Fruit fly (Drosophila melanogaster) whole organism, embryonic: ENCODE results near the gene CG15431.

ENCODE experiments used
- Atf-2 ChIP-seq: fragments of 200-800 bp; sonication (Bioruptor generic); optimal IDR thresholded peaks from 2 replicates; lab custom pipeline; 2016; ENCODE audit warnings: missing biosample characterization, missing genetic modification characterization
- CG10209 ChIP-seq: fragments of 200-800 bp; sonication (Bioruptor generic); optimal IDR thresholded peaks from 3 replicates; lab custom pipeline; 2017; ENCODE audit warnings: missing biosample characterization, mild to moderate bottlenecking, missing genetic modification characterization, missing genetic modification reagents
- CG12071 ChIP-seq: fragments of 200-800 bp; sonication (Bioruptor generic); optimal IDR thresholded peaks from 3 replicates; lab custom pipeline; 2018; ENCODE audit warnings: missing biosample characterization, mild to moderate bottlenecking, missing genetic modification characterization
- CG14710 ChIP-seq: fragments of 200-800 bp; sonication (Bioruptor generic); optimal IDR thresholded peaks from 3 replicates; lab custom pipeline; 2019; ENCODE audit warnings: missing biosample characterization, mild to moderate bottlenecking, missing genetic modification characterization, moderate library complexity
- CG1647 ChIP-seq: fragments of 200-800 bp; sonication (Bioruptor generic); optimal IDR thresholded peaks from 3 replicates; lab custom pipeline; 2016; ENCODE audit warnings: missing biosample characterization, missing genetic modification characterization
- CG18476 ChIP-seq: fragments of 200-800 bp; sonication (Bioruptor generic); optimal IDR thresholded peaks from 2 replicates; lab custom pipeline; 2016; ENCODE audit warnings: missing biosample characterization, mild to moderate bottlenecking, missing genetic modification characterization
- CG2116 ChIP-seq: fragments of 200-800 bp; sonication (Bioruptor generic); optimal IDR thresholded peaks from 3 replicates; lab custom pipeline; 2018; ENCODE audit warnings: missing biosample characterization, mild to moderate bottlenecking, missing genetic modification characterization
- CG2875 ChIP-seq: fragments of 200-800 bp; sonication (Bioruptor generic); optimal IDR thresholded peaks from 2 replicates; lab custom pipeline; 2017; ENCODE audit warnings: missing biosample characterization, mild to moderate bottlenecking, missing genetic modification characterization, missing genetic modification reagents
- CG30431 ChIP-seq: fragments of 200-800 bp; sonication (Bioruptor generic); optimal IDR thresholded peaks from 2 replicates; lab custom pipeline; 2017; ENCODE audit warnings: missing biosample characterization, missing genetic modification characterization
- CG31441 ChIP-seq: fragments of 200-800 bp; sonication (Bioruptor generic); IDR thresholded peaks from 2 replicates; pipeline ENCODE4 v1.3.6; 2022; ENCODE audit warnings: missing biosample characterization, missing genetic modification characterization
- CG3163 ChIP-seq: fragments of 200-800 bp; sonication (Bioruptor generic); optimal IDR thresholded peaks from 3 replicates; lab custom pipeline; 2016; ENCODE audit warnings: missing biosample characterization, missing genetic modification characterization
- CG4360 ChIP-seq: fragments of 200-800 bp; sonication (Bioruptor generic); IDR thresholded peaks from 2 replicates; pipeline ENCODE4 v1.3.6; 2022; ENCODE audit warnings: missing biosample characterization, missing genetic modification characterization
- CG8478 ChIP-seq: fragments of >200 bp; optimal IDR thresholded peaks from 2 replicates; lab custom pipeline; 2018
- CG9797 ChIP-seq: fragments of 200-800 bp; sonication (Bioruptor generic); optimal IDR thresholded peaks from 3 replicates; lab custom pipeline; 2018; ENCODE audit warnings: missing biosample characterization, mild to moderate bottlenecking, missing genetic modification characterization
- D ChIP-seq, 2 experiments: fragments of 200-800 bp in 1 of 2; fragments of >200 bp in 1 of 2; sonication (Bioruptor generic) in 1 of 2; optimal IDR thresholded peaks; 2 replicates in 1 of 2; 3 replicates in 1 of 2; lab custom pipeline; 2017; ENCODE audit warnings: mild to moderate bottlenecking in 1 of 2, missing biosample characterization in 1 of 2, missing genetic modification characterization in 1 of 2, missing genetic modification reagents in 1 of 2
- D19B ChIP-seq: fragments of 200-800 bp; sonication (Bioruptor generic); optimal IDR thresholded peaks from 2 replicates; lab custom pipeline; 2017; ENCODE audit warnings: missing biosample characterization, mild to moderate bottlenecking, missing genetic modification characterization
- Dbx ChIP-seq: fragments of 200-800 bp; sonication (Bioruptor generic); IDR thresholded peaks from 3 replicates; pipeline ENCODE4 v1.3.6; 2022; ENCODE audit warnings: missing biosample characterization, missing genetic modification characterization
- Doc3 ChIP-seq: fragments of 200-800 bp; sonication (Bioruptor generic); IDR thresholded peaks from 3 replicates; pipeline ENCODE4 v1.3.6; 2022; ENCODE audit warnings: missing biosample characterization, missing genetic modification characterization; ENCODE audit not compliant: partially characterized antibody
- Ets65A ChIP-seq: fragments of 200-800 bp; sonication (Bioruptor generic); peaks from one replicate; lab custom pipeline; 2016; ENCODE audit warnings: missing biosample characterization, missing genetic modification characterization
- Fer1 ChIP-seq: fragments of 200-800 bp; sonication (Bioruptor generic); optimal IDR thresholded peaks from 2 replicates; lab custom pipeline; 2017; ENCODE audit warnings: missing biosample characterization, mild to moderate bottlenecking, missing genetic modification characterization
- HLH4C ChIP-seq: fragments of 200-800 bp; sonication (Bioruptor generic); IDR thresholded peaks from 3 replicates; pipeline ENCODE4 v1.3.6; 2022; ENCODE audit warnings: missing biosample characterization, missing genetic modification characterization; ENCODE audit not compliant: partially characterized antibody
- Hr78 ChIP-seq, 2 experiments: fragments of 200-800 bp in 1 of 2; fragments of >200 bp in 1 of 2; sonication (Bioruptor generic) in 1 of 2; optimal IDR thresholded peaks; 2 replicates each; lab custom pipeline; 2017 to 2019; ENCODE audit warnings: missing biosample characterization in 2 of 2, missing genetic modification characterization in 2 of 2, mild to moderate bottlenecking in 1 of 2, moderate library complexity in 1 of 2
- Kr ChIP-seq: fragments of 200-800 bp; sonication (Bioruptor generic); optimal IDR thresholded peaks from 2 replicates; lab custom pipeline; 2017; ENCODE audit warnings: missing biosample characterization, mild to moderate bottlenecking, missing genetic modification characterization
- Mad ChIP-seq: fragments of 200-800 bp; sonication (Bioruptor generic); optimal IDR thresholded peaks from 2 replicates; lab custom pipeline; 2016; ENCODE audit warnings: missing biosample characterization, missing genetic modification characterization
- Myb ChIP-seq: fragments of 200-800 bp; sonication (Bioruptor generic); optimal IDR thresholded peaks from 2 replicates; lab custom pipeline; 2016; ENCODE audit warnings: missing biosample characterization, missing genetic modification characterization
- NK7.1 ChIP-seq: fragments of 200-800 bp; sonication (Bioruptor generic); optimal IDR thresholded peaks from 3 replicates; lab custom pipeline; 2016; ENCODE audit warnings: missing biosample characterization, missing genetic modification characterization
- ato ChIP-seq: fragments of 200-800 bp; sonication (Bioruptor generic); IDR thresholded peaks from 2 replicates; pipeline ENCODE4 v1.3.6; 2022; ENCODE audit warnings: missing biosample characterization, missing genetic modification characterization; ENCODE audit not compliant: partially characterized antibody
- cas ChIP-seq: fragments of 200-800 bp; sonication (Bioruptor generic); IDR thresholded peaks from 2 replicates; pipeline ENCODE4 v1.3.6; 2022; ENCODE audit warnings: missing biosample characterization, missing genetic modification characterization
- cato ChIP-seq: fragments of 200-800 bp; sonication (Bioruptor generic); optimal IDR thresholded peaks from 2 replicates; lab custom pipeline; 2016; ENCODE audit warnings: missing biosample characterization, missing genetic modification characterization, borderline replicate concordance
- en ChIP-seq: fragments of 200-800 bp; sonication (Bioruptor generic); optimal IDR thresholded peaks from 2 replicates; lab custom pipeline; 2016; ENCODE audit warnings: missing biosample characterization, missing genetic modification characterization
- eyg ChIP-seq: fragments of 200-800 bp; sonication (Bioruptor generic); optimal IDR thresholded peaks from 3 replicates; lab custom pipeline; 2016; ENCODE audit warnings: missing biosample characterization, missing genetic modification characterization
- gcm ChIP-seq: fragments of 200-800 bp; sonication (Bioruptor generic); optimal IDR thresholded peaks from 2 replicates; lab custom pipeline; 2019; ENCODE audit warnings: missing biosample characterization, mild to moderate bottlenecking, missing genetic modification characterization, moderate library complexity
- grau ChIP-seq: fragments of 200-800 bp; optimal IDR thresholded peaks from 3 replicates; lab custom pipeline; 2019; ENCODE audit warnings: missing biosample characterization, mild to moderate bottlenecking, missing genetic modification characterization, moderate library complexity
- kah ChIP-seq: fragments of 200-800 bp; sonication (Bioruptor generic); optimal IDR thresholded peaks from 2 replicates; lab custom pipeline; 2018; ENCODE audit warnings: missing biosample characterization, mild to moderate bottlenecking, missing genetic modification characterization
- lov ChIP-seq, 2 experiments: fragments of 200-800 bp in 1 of 2; fragments of >200 bp in 1 of 2; sonication (Bioruptor generic) in 1 of 2; IDR thresholded peaks in 1 of 2; optimal IDR thresholded peaks in 1 of 2; 2 replicates in 1 of 2; 3 replicates in 1 of 2; pipeline versions ENCODE4 v1.3.6 to Lab custom; 2017 to 2022; ENCODE audit warnings: missing biosample characterization in 1 of 2, missing genetic modification characterization in 1 of 2
- oc ChIP-seq: fragments of 200-800 bp; sonication (Bioruptor generic); optimal IDR thresholded peaks from 2 replicates; lab custom pipeline; 2018; ENCODE audit warnings: missing biosample characterization, mild to moderate bottlenecking, missing genetic modification characterization, moderate library complexity
- peb ChIP-seq: fragments of 200-800 bp; sonication (Bioruptor generic); IDR thresholded peaks from 2 replicates; pipeline ENCODE4 v1.3.6; 2022; ENCODE audit warnings: missing biosample characterization, missing genetic modification characterization
- pfk ChIP-seq: fragments of 200-800 bp; sonication (Bioruptor generic); optimal IDR thresholded peaks from 2 replicates; lab custom pipeline; 2018; ENCODE audit warnings: missing biosample characterization, mild to moderate bottlenecking, missing genetic modification characterization, moderate library complexity
- scrt ChIP-seq: fragments of 200-800 bp; sonication (Bioruptor generic); optimal IDR thresholded peaks from 2 replicates; lab custom pipeline; 2018; ENCODE audit warnings: missing biosample characterization, mild to moderate bottlenecking, missing genetic modification characterization, moderate library complexity
- slou ChIP-seq: fragments of 200-800 bp; sonication (Bioruptor generic); optimal IDR thresholded peaks from 3 replicates; lab custom pipeline; 2016; ENCODE audit warnings: missing biosample characterization, missing genetic modification characterization
- zf30C ChIP-seq: fragments of 200-800 bp; sonication (Bioruptor generic); optimal IDR thresholded peaks from 3 replicates; lab custom pipeline; 2018; ENCODE audit warnings: missing biosample characterization, mild to moderate bottlenecking, missing genetic modification characterization

The CG15431 gene

DNA sequence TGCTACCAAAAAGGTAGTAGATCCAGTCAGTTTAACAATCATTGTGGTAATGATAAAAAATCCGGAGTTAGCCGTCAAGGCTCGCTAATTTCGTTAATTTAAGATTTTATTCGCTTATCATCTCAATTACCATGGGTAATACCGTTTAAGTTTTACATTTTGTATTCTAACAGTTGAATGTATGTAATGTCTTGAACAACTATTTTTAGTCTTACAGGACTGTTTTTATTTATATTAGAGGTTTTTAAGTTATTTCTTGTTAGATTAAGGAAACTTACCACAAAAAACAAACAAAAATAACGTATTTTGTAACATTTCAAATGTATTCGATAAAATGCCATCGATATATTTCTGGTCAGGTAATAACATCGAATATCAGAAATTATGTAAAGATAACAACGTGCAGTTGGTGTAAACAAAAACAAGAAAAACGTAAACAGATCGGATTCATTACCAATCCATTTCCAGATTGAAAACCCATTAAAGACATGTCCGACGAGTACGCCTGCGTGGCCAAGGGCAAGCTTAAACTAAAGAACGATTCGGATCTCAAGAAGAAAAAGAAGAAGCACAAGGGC is 1.0 kb upstream of the CG15431 start, which contains the start of the genes Sfp24F and CG15432 (continued):
- peak; percentile 40 for TF ChIP-seq CG14710 (tag; lab: Kevin White, UChicago)
- TF ChIP-seq CG2875 (GFP tag; lab: Kevin White, UChicago), result no peak
- TF ChIP-seq Myb (GFP tag; lab: Kevin White, UChicago), result peak; percentile 94
- TF ChIP-seq CG18476 (GFP tag; lab: Kevin White, UChicago), result no peak
- TF ChIP-seq Hr78 (GFP tag; optimal IDR thresholded peaks at IDR 0.05; lab: Kevin White, UChicago), result no peak
- peak; percentile 72 for TF ChIP-seq CG2116
- TF ChIP-seq pfk (GFP tag; lab: Kevin White, UChicago), result no peak
- TF ChIP-seq peb (GFP tag; lab: Robert Waterston, UW), result no peak
- TF ChIP-seq ato (GFP tag; lab: Robert Waterston, UW), result 0 out of 2 replicates have a peak, but pooled peaks have one; percentile 11
- peak; percentile 73 for TF ChIP-seq HLH4C (GFP tag; lab: Robert Waterston, UW)
- TF ChIP-seq CG4360 (GFP tag; lab: Robert Waterston, UW), result no peak
- TF ChIP-seq cas (GFP tag; lab: Robert Waterston, UW), result no peak
- TF ChIP-seq Doc3 (GFP tag; lab: Robert Waterston, UW), result 0 out of 3 replicates have a peak, but pooled peaks have one; percentile 34
- no peak for TF ChIP-seq CG8478 (lab: Kevin White, UChicago)
- TF ChIP-seq Atf-2 (GFP tag; lab: Kevin White, UChicago), result no peak
- no peak for TF ChIP-seq Fer1 (GFP tag; lab: Kevin White, UChicago)
- no peak for TF ChIP-seq lov (optimal IDR thresholded peaks at IDR 0.05; lab: Kevin White, UChicago)
- TF ChIP-seq lov (GFP tag; IDR thresholded peaks at IDR 0.05; lab: Robert Waterston, UW), result no peak
- TF ChIP-seq cato (GFP tag; lab: Kevin White, UChicago), result no peak
- TF ChIP-seq CG1647, result no peak

DNA sequence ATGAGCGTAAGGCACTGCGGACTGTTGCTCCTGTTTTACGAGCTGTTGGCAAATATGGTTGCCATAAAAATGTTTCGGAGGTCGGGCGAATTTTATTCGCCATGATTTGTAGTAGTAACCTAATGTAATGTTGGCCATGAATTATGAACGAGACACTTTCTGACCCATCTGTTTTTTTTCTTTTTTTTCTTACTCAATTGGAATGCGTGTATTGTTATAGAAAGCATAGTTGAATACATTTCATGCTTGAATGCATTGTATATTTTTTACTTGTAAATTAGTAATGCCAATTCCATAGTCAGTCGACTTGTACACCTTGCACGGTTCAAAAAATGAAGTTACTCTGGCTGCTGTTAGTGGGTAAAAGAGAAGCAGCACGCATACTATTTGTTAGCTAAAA is 3.6 kb downstream of the CG15431 start, which contains the start of gene CG43056:
Gene CG43056, plus strand, starts transcription at position 301 of the 400 bp plus-strand sequence.
- TF ChIP-seq scrt (peak; percentile 13), D19B (no peak), Kr (GFP tag; lab: Kevin White, UChicago) (no peak)

DNA sequence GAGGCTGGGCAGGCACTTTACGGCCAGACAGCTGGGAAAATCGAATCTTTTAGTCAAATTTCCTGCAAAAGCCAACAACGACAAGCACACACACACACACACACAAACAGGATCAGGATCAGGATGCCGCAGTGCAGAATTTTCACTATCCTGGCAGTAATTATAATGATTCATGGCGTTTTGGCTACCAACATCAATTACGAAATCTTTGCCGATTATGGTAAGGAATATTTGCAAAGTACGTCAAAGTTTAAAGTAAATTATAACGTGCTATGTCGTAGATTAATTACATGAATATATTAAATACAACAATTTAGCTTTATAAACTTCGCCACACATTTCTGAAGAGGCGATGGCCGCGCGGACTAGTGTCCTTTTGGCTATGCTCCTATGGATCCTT is 7.5 kb downstream of the CG15431 start, which contains the start of the genes CG34177 and CG34178:
Gene CG34177, plus strand, starts transcription at position 301 of the 400 bp plus-strand sequence.
Gene CG34178, plus strand, starts transcription at position 301 of the 400 bp plus-strand sequence.
- TF ChIP-seq D (optimal IDR thresholded peaks at IDR 0.05; lab: Kevin White, UChicago) (no peak), D (GFP tag; optimal IDR thresholded peaks at IDR 0.05; lab: Kevin White, UChicago) (no peak), Dbx (GFP tag; lab: Robert Waterston, UW) (no peak), eyg (GFP tag; lab: Kevin White, UChicago) (no peak), gcm (GFP tag; lab: Kevin White, UChicago) (no peak), Mad (GFP tag; lab: Kevin White, UChicago) (no peak), zf30C (GFP tag; lab: Kevin White, UChicago) (no peak), en (GFP tag; lab: Kevin White, UChicago) (no peak), slou (GFP tag; lab: Kevin White, UChicago) (no peak), CG12071 (GFP tag; lab: Kevin White, UChicago) (no peak), CG10209 (no peak), oc (no peak), CG3163 (GFP tag; lab: Kevin White, UChicago) (no peak), Ets65A (GFP tag; lab: Kevin White, UChicago) (no peak), NK7.1 (no peak), kah (GFP tag; lab: Kevin White, UChicago) (no peak), CG31441 (GFP tag; lab: Robert Waterston, UW) (no peak), CG9797 (no peak), grau (tag; lab: Kevin White, UChicago) (no peak), CG30431 (GFP tag; lab: Kevin White, UChicago) (no peak)
